Worm (Caenorhabditis elegans): Measurements from ENCODE around the gene Y17D7C.1.

Gene Y17D7C.1

ce11 chrV:18719412-18719811, 13.0 kb downstream of the Y17D7C.1 start:
- TF ChIP-seq zfp-2 (tag; optimal IDR thresholded peaks at IDR 0.05) (no peak), vab-7 (GFP tag; IDR thresholded peaks at IDR 0.05) (no peak), lir-3 (tag; optimal IDR thresholded peaks at IDR 0.05) (no peak), php-3 (GFP tag; IDR thresholded peaks at IDR 0.05) (no peak), ztf-7 (tag; optimal IDR thresholded peaks at IDR 0.05) (no peak), set-16 (GFP tag; IDR thresholded peaks at IDR 0.05) (no peak), D1046.2 (GFP tag; IDR thresholded peaks at IDR 0.05) (no peak), unc-62 (GFP tag; optimal IDR thresholded peaks at IDR 0.05 in 1 of 2) (peak in 1 of 2 experiments; percentile 65), unc-62 (tag; optimal IDR thresholded peaks at IDR 0.05) (no peak), tra-1 (GFP tag; IDR thresholded peaks at IDR 0.05) (no peak), aha-1 (tag) (peak; percentile 48), jun-1 (tag; optimal IDR thresholded peaks at IDR 0.05) (no peak), lim-7 (GFP tag; IDR thresholded peaks at IDR 0.05) (no peak)

ce11 chrV:18719956-18720489, 13.7 kb downstream of the Y17D7C.1 start, which contains the start of gene Y17D7C.2:
Gene Y17D7C.2, minus strand, starts transcription at chrV:18719987.
- TF ChIP-seq unc-62 (GFP tag; optimal IDR thresholded peaks at IDR 0.05 in 1 of 2) (no peak), unc-62 (tag; optimal IDR thresholded peaks at IDR 0.05) (no peak), tra-1 (GFP tag; IDR thresholded peaks at IDR 0.05) (no peak), ZK337.2 (GFP tag; IDR thresholded peaks at IDR 0.05) (no peak), nhr-111 (GFP tag; optimal IDR thresholded peaks at IDR 0.05) (no peak), daf-16 (GFP tag; optimal IDR thresholded peaks at IDR 0.05) (no peak), daf-16 (tag; optimal IDR thresholded peaks at IDR 0.05) (peak; percentile 58), duxl-1 (tag; optimal IDR thresholded peaks at IDR 0.05; ENCODE audit: poor library complexity) (peak; percentile 31), pqm-1 (tag; optimal IDR thresholded peaks at IDR 0.05) (peak; percentile 79), F26F4.8 (GFP tag; conservative IDR thresholded peaks at IDR 0.05) (no peak), daf-12 (tag; optimal IDR thresholded peaks at IDR 0.05) (no peak), daf-8 (GFP tag; IDR thresholded peaks at IDR 0.05) (no peak), nhr-11 (tag; optimal IDR thresholded peaks at IDR 0.05) (no peak), sdz-12 (GFP tag; optimal IDR thresholded peaks at IDR 0.05) (no peak), dmd-9 (GFP tag; IDR thresholded peaks at IDR 0.05) (peak; percentile 82), egl-27 (tag; optimal IDR thresholded peaks at IDR 0.05) (no peak), tag-97 (GFP tag; IDR thresholded peaks at IDR 0.05) (no peak), lin-38 (GFP tag; IDR thresholded peaks at IDR 0.05) (no peak), nhr-48 (tag; optimal IDR thresholded peaks at IDR 0.05) (no peak), Y48G9A.11 (GFP tag; IDR thresholded peaks at IDR 0.05) (0 out of 2 replicates have a peak, but pooled peaks have one; percentile 46), ctbp-1 (GFP tag; IDR thresholded peaks at IDR 0.05) (no peak), snpc-4 (tag; optimal IDR thresholded peaks at IDR 0.05) (no peak), mdt-29 (GFP tag; IDR thresholded peaks at IDR 0.05) (no peak), hlh-30 (tag; optimal IDR thresholded peaks at IDR 0.05; ENCODE audit: insufficient read depth) (no peak), nhr-42 (GFP tag; IDR thresholded peaks at IDR 0.05) (no peak), ceh-32 (tag; optimal IDR thresholded peaks at IDR 0.05; ENCODE audit: poor library complexity) (no peak), gei-8 (GFP tag; optimal IDR thresholded peaks at IDR 0.05) (no peak), dve-1 (tag; optimal IDR thresholded peaks at IDR 0.05; ENCODE audit: insufficient read depth) (no peak), unc-39 (tag; optimal IDR thresholded peaks at IDR 0.05) (no peak), zag-1 (tag; optimal IDR thresholded peaks at IDR 0.05) (no peak), ceh-44 (GFP tag; IDR thresholded peaks at IDR 0.05) (no peak), mxl-3 (GFP tag; optimal IDR thresholded peaks at IDR 0.05) (no peak), madf-5 (GFP tag; IDR thresholded peaks at IDR 0.05) (no peak), D1046.2 (GFP tag; IDR thresholded peaks at IDR 0.05) (no peak), set-16 (GFP tag; IDR thresholded peaks at IDR 0.05) (0 out of 2 replicates have a peak, but pooled peaks have one; percentile 24), spr-3 (GFP tag; optimal IDR thresholded peaks at IDR 0.05) (no peak), nhr-102 (tag; optimal IDR thresholded peaks at IDR 0.05) (no peak), pha-4 (GFP tag; IDR thresholded peaks at IDR 0.05) (no peak), pha-4 (tag; optimal IDR thresholded peaks at IDR 0.05) (no peak), F44E2.7 (GFP tag; IDR thresholded peaks at IDR 0.05) (no peak), nhr-77 (tag; optimal IDR thresholded peaks at IDR 0.05) (no peak), zfp-3 (GFP tag; conservative IDR thresholded peaks at IDR 0.05) (no peak)
